Worm (Caenorhabditis elegans): ENCODE results near the gene Y56A3A.30.

Gene Y56A3A.30

DNA sequence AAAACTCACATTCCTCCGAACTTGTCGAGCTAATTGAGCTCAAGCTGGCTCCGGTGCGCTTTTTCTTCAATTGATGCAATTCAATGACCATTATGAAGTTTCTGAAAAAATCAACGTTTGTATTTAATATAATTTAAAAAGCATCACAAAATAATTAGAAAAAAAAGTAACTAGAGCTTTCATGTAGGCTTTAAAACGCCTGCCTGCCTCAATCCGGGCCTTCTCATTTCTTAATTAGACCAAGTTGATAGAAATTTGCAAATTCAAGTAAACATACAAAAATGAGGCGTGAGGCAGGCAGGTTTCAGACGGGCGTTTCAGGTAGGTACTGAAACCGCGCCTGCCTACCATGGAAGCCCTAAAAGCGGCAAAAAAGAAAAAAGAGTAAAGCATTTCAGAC lies 24.0 kb upstream of the Y56A3A.30 start, which contains the start of gene Y56A3A.33:
TSS of gene Y56A3A.33 (minus strand) at position 101 of the 400 bp plus-strand sequence.
- TF ChIP-seq tab-1 (GFP tag; IDR thresholded peaks at IDR 0.05), result no peak
- TF ChIP-seq med-1 (GFP tag; optimal IDR thresholded peaks at IDR 0.05; ENCODE audit: insufficient read depth), result no peak
- no peak for TF ChIP-seq cog-1 (tag; optimal IDR thresholded peaks at IDR 0.05)
- no peak for TF ChIP-seq flt-1 (GFP tag; IDR thresholded peaks at IDR 0.05)
- no peak for TF ChIP-seq ztf-23 (GFP tag; IDR thresholded peaks at IDR 0.05)
- no peak for TF ChIP-seq klf-2 (GFP tag; conservative IDR thresholded peaks at IDR 0.05)

- no peak for TF ChIP-seq ztf-29 (GFP tag; IDR thresholded peaks at IDR 0.05)
- TF ChIP-seq T22C8.4 (GFP tag; IDR thresholded peaks at IDR 0.05), result no peak
These were observed 20.7 kb upstream of the Y56A3A.30 start for ce11 chrIII:11999543-11999942.

- TF ChIP-seq klf-2 (GFP tag; conservative IDR thresholded peaks at IDR 0.05) (no peak), T22C8.4 (GFP tag; IDR thresholded peaks at IDR 0.05) (no peak), cog-1 (tag; optimal IDR thresholded peaks at IDR 0.05) (no peak), ztf-29 (GFP tag; IDR thresholded peaks at IDR 0.05) (no peak), flt-1 (GFP tag; IDR thresholded peaks at IDR 0.05) (no peak)
These were observed 16.9 kb upstream of the Y56A3A.30 start for ce11 chrIII:11995783-11996182.

DNA sequence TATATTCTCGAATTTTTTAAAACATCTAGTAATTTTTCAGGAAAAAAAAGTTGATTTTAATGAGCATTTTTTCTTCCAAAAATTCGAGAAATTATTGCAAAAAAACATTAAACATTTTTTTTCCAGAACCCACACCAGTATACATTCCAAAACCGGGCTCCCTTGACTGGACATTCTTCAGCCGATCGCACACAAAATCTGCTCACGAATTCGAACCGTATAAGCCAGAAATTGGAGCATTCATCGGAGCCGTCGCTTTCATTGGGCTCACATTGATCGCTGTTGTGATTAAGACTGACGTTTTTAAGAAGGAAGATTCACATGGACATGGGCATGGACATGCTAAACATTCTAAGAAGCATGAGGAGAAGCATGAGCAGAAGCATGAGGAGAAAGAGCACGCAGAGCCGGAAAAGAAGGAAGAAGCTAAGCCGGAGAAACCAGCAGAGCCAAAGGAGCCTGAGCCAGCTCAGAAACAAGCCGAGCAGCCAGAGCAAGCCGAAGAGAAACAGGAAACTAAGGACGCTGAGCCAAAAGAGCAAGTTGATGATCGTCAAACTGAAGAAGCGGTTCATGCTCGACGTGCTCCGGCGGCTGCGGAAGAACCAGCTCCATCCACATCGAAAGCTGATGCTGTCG lies 12.9 kb upstream of the Y56A3A.30 start:
- no peak for TF ChIP-seq ztf-29 (GFP tag; IDR thresholded peaks at IDR 0.05)
- TF ChIP-seq ztf-23 (GFP tag; IDR thresholded peaks at IDR 0.05), result no peak
- TF ChIP-seq med-1 (GFP tag; optimal IDR thresholded peaks at IDR 0.05; ENCODE audit: insufficient read depth), result no peak
- TF ChIP-seq T22C8.4 (GFP tag; IDR thresholded peaks at IDR 0.05), result no peak
- no peak for TF ChIP-seq flt-1 (GFP tag; IDR thresholded peaks at IDR 0.05)
- no peak for TF ChIP-seq cog-1 (tag; optimal IDR thresholded peaks at IDR 0.05)
- no peak for TF ChIP-seq klf-2 (GFP tag; conservative IDR thresholded peaks at IDR 0.05)
- TF ChIP-seq tab-1 (GFP tag; IDR thresholded peaks at IDR 0.05), result no peak
- no peak for TF ChIP-seq ref-1 (GFP tag; conservative IDR thresholded peaks at IDR 0.05)

DNA sequence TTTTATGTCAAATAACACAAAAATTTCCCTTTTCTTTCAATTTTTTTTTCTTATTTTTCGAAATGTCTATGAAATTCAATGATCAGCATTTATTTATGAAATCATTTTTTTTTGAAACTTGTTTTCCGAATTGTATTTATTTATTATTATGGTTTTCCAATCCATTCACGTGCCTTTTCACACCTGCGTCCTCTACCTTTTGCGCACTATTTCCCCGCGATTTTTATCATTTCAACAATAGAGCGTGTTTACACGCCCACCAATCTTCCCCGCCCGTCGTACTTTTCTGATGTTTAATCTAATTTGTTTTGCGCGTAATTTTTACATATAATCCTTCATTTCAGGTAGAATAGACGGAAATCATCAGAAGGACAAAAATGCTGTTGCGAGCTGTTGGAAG lies 11.0 kb upstream of the Y56A3A.30 start, which contains the start of gene wah-1:
TSS of gene wah-1 (plus strand) at position 345 of the 400 bp plus-strand sequence.
- no peak for TF ChIP-seq ztf-29 (GFP tag; IDR thresholded peaks at IDR 0.05)
- TF ChIP-seq med-1 (GFP tag; optimal IDR thresholded peaks at IDR 0.05; ENCODE audit: insufficient read depth), result no peak
- no peak for TF ChIP-seq cog-1 (tag; optimal IDR thresholded peaks at IDR 0.05)
- TF ChIP-seq klf-2 (GFP tag; conservative IDR thresholded peaks at IDR 0.05), result no peak
- no peak for TF ChIP-seq ztf-23 (GFP tag; IDR thresholded peaks at IDR 0.05)
- no peak for TF ChIP-seq flt-1 (GFP tag; IDR thresholded peaks at IDR 0.05)
- no peak for TF ChIP-seq tab-1 (GFP tag; IDR thresholded peaks at IDR 0.05)
- no peak for TF ChIP-seq ref-1 (GFP tag; conservative IDR thresholded peaks at IDR 0.05)
- TF ChIP-seq T22C8.4 (GFP tag; IDR thresholded peaks at IDR 0.05), result no peak

ce11 chrIII:11985066-11985465 lies 6.2 kb upstream of the Y56A3A.30 start:
- TF ChIP-seq ztf-29 (GFP tag; IDR thresholded peaks at IDR 0.05) (no peak), klf-2 (GFP tag; conservative IDR thresholded peaks at IDR 0.05) (no peak), ref-1 (GFP tag; conservative IDR thresholded peaks at IDR 0.05) (no peak), ztf-23 (GFP tag; IDR thresholded peaks at IDR 0.05) (no peak), med-1 (GFP tag; optimal IDR thresholded peaks at IDR 0.05; ENCODE audit: insufficient read depth) (no peak), tab-1 (GFP tag; IDR thresholded peaks at IDR 0.05) (no peak)

ce11 chrIII:11982474-11982873 lies 3.6 kb upstream of the Y56A3A.30 start:
- no peak for TF ChIP-seq T22C8.4 (GFP tag; IDR thresholded peaks at IDR 0.05)
- no peak for TF ChIP-seq ref-1 (GFP tag; conservative IDR thresholded peaks at IDR 0.05)
- no peak for TF ChIP-seq tab-1 (GFP tag; IDR thresholded peaks at IDR 0.05)
- no peak for TF ChIP-seq ztf-29 (GFP tag; IDR thresholded peaks at IDR 0.05)
- TF ChIP-seq klf-2 (GFP tag; conservative IDR thresholded peaks at IDR 0.05), result no peak
- no peak for TF ChIP-seq ztf-23 (GFP tag; IDR thresholded peaks at IDR 0.05)
- TF ChIP-seq cog-1 (tag; optimal IDR thresholded peaks at IDR 0.05), result no peak
- no peak for TF ChIP-seq flt-1 (GFP tag; IDR thresholded peaks at IDR 0.05)
- TF ChIP-seq med-1 (GFP tag; optimal IDR thresholded peaks at IDR 0.05; ENCODE audit: insufficient read depth), result no peak

DNA sequence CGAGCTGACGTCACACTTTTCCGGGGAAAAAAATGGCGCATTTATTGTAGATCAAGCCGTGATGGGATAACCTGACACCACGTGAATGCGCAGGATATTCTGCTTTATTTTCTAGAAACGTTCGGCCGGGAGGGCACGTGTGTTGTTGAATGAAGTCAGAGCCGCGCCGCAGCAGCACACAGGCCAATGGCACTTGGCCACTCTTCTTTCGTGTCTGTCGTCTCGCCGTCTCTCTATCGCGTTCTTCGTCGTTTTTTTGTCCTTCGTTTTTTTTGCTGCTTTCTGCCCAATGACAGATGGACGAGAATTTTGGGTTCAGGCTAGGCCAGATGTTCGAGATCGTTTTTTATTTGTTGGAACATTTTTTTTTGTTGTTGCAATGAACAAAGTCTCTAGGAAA lies 2.7 kb upstream of the Y56A3A.30 start:
- TF ChIP-seq tab-1 (GFP tag; IDR thresholded peaks at IDR 0.05) (no peak), ref-1 (GFP tag; conservative IDR thresholded peaks at IDR 0.05) (no peak), ztf-29 (GFP tag; IDR thresholded peaks at IDR 0.05) (no peak), klf-2 (GFP tag; conservative IDR thresholded peaks at IDR 0.05) (no peak), ztf-23 (GFP tag; IDR thresholded peaks at IDR 0.05) (no peak), flt-1 (GFP tag; IDR thresholded peaks at IDR 0.05) (no peak), cog-1 (tag; optimal IDR thresholded peaks at IDR 0.05) (no peak), T22C8.4 (GFP tag; IDR thresholded peaks at IDR 0.05) (no peak), med-1 (GFP tag; optimal IDR thresholded peaks at IDR 0.05; ENCODE audit: insufficient read depth) (no peak)

ce11 chrIII:11980743-11981142 lies 1.9 kb upstream of the Y56A3A.30 start:
- TF ChIP-seq T22C8.4 (GFP tag; IDR thresholded peaks at IDR 0.05), result no peak
- no peak for TF ChIP-seq ztf-23 (GFP tag; IDR thresholded peaks at IDR 0.05)
- no peak for TF ChIP-seq ztf-29 (GFP tag; IDR thresholded peaks at IDR 0.05)
- TF ChIP-seq tab-1 (GFP tag; IDR thresholded peaks at IDR 0.05), result no peak
- no peak for TF ChIP-seq med-1 (GFP tag; optimal IDR thresholded peaks at IDR 0.05; ENCODE audit: insufficient read depth)
- no peak for TF ChIP-seq klf-2 (GFP tag; conservative IDR thresholded peaks at IDR 0.05)
- no peak for TF ChIP-seq flt-1 (GFP tag; IDR thresholded peaks at IDR 0.05)
- TF ChIP-seq cog-1 (tag; optimal IDR thresholded peaks at IDR 0.05), result no peak
- TF ChIP-seq ref-1 (GFP tag; conservative IDR thresholded peaks at IDR 0.05), result no peak

DNA sequence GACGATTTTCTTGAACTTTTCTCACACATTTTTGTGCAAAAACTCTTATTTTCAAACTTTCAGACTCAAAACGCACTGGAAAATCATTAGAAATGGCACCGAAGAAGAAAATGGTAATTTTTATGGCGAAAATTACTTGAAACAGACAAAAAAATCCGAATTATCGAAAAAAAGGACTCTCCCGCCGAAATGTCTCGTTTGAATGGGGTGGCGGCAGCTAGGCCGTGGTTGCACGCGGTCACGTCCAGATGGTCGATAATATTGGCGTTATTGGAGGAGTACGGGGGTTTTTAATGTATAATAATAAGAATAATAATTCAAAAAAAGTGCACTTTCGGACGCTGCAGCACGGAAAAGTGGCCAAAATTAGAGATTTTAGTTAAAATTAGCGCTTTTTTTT lies 4.5 kb downstream of the Y56A3A.30 start, which contains the start of gene Y56A3A.31:
TSS of gene Y56A3A.31 (plus strand) at position 64 of the 400 bp plus-strand sequence.
- no peak for TF ChIP-seq tab-1 (GFP tag; IDR thresholded peaks at IDR 0.05)
- no peak for TF ChIP-seq ztf-29 (GFP tag; IDR thresholded peaks at IDR 0.05)
- TF ChIP-seq med-1 (GFP tag; optimal IDR thresholded peaks at IDR 0.05; ENCODE audit: insufficient read depth), result no peak
- TF ChIP-seq flt-1 (GFP tag; IDR thresholded peaks at IDR 0.05), result no peak
- no peak for TF ChIP-seq T22C8.4 (GFP tag; IDR thresholded peaks at IDR 0.05)
- no peak for TF ChIP-seq klf-2 (GFP tag; conservative IDR thresholded peaks at IDR 0.05)
- TF ChIP-seq ref-1 (GFP tag; conservative IDR thresholded peaks at IDR 0.05), result no peak
- no peak for TF ChIP-seq cog-1 (tag; optimal IDR thresholded peaks at IDR 0.05)
- no peak for TF ChIP-seq ztf-23 (GFP tag; IDR thresholded peaks at IDR 0.05)

All from whole organism, midembryonic.